Worm (Caenorhabditis elegans): Measurements from ENCODE around the gene unc-116.

The unc-116 gene

DNA sequence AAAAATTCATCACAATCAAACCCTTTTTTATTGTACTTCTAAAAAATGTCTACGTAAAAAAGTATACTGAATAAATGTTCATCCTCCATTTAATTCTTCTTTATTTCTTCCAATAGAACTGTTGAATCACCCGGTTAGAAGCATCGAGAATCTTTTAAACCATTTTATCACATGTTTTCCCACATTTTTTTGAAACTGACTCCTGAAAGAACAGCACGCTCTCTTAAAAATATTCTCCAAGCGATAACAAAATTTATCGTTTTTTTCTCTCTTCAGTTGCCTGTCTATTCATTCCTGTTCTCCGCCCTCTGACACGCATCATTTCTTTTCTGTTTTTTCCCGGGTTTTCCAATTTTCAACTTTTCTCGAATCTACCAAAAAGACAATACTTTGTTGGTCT is 30.6 kb downstream of the unc-116 start, which contains the start of gene F10E9.12:
Gene F10E9.12 (plus strand): TSS at position 131 of the 400 bp plus-strand sequence.
- TF ChIP-seq pha-4 (tag; optimal IDR thresholded peaks at IDR 0.05), result no peak
- TF ChIP-seq nhr-2 (tag; optimal IDR thresholded peaks at IDR 0.05), result no peak
- TF ChIP-seq blmp-1 (tag; optimal IDR thresholded peaks at IDR 0.05), result no peak
- no peak for TF ChIP-seq tbx-8 (GFP tag; optimal IDR thresholded peaks at IDR 0.05)
- no peak for TF ChIP-seq unc-120 (tag; optimal IDR thresholded peaks at IDR 0.05; ENCODE audit: poor library complexity, severe bottlenecking)
- no peak for TF ChIP-seq mls-2 (tag; optimal IDR thresholded peaks at IDR 0.05)

DNA sequence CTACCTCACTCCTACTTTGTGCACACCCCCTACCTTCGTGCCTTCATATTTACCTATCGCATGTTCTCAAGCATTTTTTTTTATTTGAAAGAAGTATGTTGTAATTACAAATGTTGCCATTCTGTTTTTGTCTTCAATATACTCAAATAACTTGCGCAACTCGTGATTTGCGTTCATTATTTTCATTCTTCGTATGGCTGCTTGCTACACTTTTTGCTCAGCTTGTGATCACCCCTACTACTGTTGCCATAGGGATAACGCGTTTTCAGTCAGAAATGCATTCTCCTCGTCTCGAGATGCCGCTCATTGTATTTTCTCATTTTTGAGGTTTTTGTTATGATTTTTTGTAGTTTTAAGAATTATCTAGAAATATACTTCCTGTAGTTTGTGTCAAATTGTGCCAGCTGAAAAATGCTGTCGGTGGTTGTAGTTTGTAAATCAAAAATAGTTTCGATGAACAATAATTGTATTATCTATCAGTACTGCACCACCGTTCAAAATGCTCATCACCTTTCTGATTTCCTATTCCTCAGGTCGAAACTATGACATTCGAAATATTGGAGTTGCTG is 32.2 kb downstream of the unc-116 start, which contains the start of gene F10E9.1:
Gene F10E9.1 (plus strand): TSS at position 519 of the 569 bp plus-strand sequence.
- TF ChIP-seq elt-1 (tag; optimal IDR thresholded peaks at IDR 0.05; ENCODE audit: borderline replicate concordance, insufficient read depth) (no peak), mab-5 (tag; optimal IDR thresholded peaks at IDR 0.05) (no peak), lsy-2 (tag; optimal IDR thresholded peaks at IDR 0.05) (no peak), M03D4.4 (tag; optimal IDR thresholded peaks at IDR 0.05) (no peak), unc-62 (GFP tag; optimal IDR thresholded peaks at IDR 0.05) (no peak), ceh-43 (GFP tag; optimal IDR thresholded peaks at IDR 0.05) (no peak), blmp-1 (tag; optimal IDR thresholded peaks at IDR 0.05) (no peak), sptf-1 (tag; optimal IDR thresholded peaks at IDR 0.05) (no peak), hlh-1 (tag; optimal IDR thresholded peaks at IDR 0.05) (no peak), tbx-8 (GFP tag; optimal IDR thresholded peaks at IDR 0.05) (no peak), zip-8 (tag; optimal IDR thresholded peaks at IDR 0.05) (no peak), flh-1 (GFP tag; optimal IDR thresholded peaks at IDR 0.05) (no peak), nhr-12 (tag; optimal IDR thresholded peaks at IDR 0.05) (no peak), nhr-237 (tag; optimal IDR thresholded peaks at IDR 0.05) (no peak), nhr-2 (tag; optimal IDR thresholded peaks at IDR 0.05) (no peak), unc-120 (tag; optimal IDR thresholded peaks at IDR 0.05; ENCODE audit: poor library complexity, severe bottlenecking) (no peak), mep-1 (tag; optimal IDR thresholded peaks at IDR 0.05) (no peak), pha-4 (tag; optimal IDR thresholded peaks at IDR 0.05) (no peak), unc-39 (tag; optimal IDR thresholded peaks at IDR 0.05) (no peak)

DNA sequence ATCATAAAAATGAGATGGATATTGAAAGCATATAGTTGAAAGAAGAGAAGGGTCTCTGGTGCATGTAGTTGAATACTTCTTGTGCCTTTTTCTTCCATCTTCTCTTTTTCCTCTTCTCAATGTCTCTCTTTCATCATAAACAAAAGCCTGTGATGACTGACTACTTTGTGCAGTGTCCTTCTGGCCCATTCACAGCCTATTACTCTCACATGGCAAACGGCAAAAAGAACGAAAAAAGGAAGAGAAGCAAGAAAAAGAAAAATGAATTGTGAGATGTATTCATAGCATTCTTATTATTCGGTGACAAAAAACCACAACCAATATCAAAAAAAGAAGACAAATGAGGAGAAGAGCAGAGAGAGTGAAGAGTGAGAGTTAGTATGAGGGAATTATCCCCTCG is 33.7 kb downstream of the unc-116 start:
- TF ChIP-seq hlh-1 (tag; optimal IDR thresholded peaks at IDR 0.05) (no peak), nhr-237 (tag; optimal IDR thresholded peaks at IDR 0.05) (no peak), zip-8 (tag; optimal IDR thresholded peaks at IDR 0.05) (no peak), drap-1 (GFP tag; optimal IDR thresholded peaks at IDR 0.05) (no peak), nhr-76 (tag; optimal IDR thresholded peaks at IDR 0.05) (no peak), nhr-28 (tag; optimal IDR thresholded peaks at IDR 0.05) (no peak), snpc-4 (tag; optimal IDR thresholded peaks at IDR 0.05) (no peak), M03D4.4 (tag; optimal IDR thresholded peaks at IDR 0.05) (no peak), sptf-1 (tag; optimal IDR thresholded peaks at IDR 0.05) (no peak), lsy-2 (tag; optimal IDR thresholded peaks at IDR 0.05) (no peak), ceh-43 (GFP tag; optimal IDR thresholded peaks at IDR 0.05) (no peak), pha-4 (tag; optimal IDR thresholded peaks at IDR 0.05) (no peak), lin-13 (tag; optimal IDR thresholded peaks at IDR 0.05) (no peak), mls-2 (tag; optimal IDR thresholded peaks at IDR 0.05) (no peak), tbx-8 (GFP tag; optimal IDR thresholded peaks at IDR 0.05) (no peak), elt-3 (tag; optimal IDR thresholded peaks at IDR 0.05) (no peak), mab-5 (tag; optimal IDR thresholded peaks at IDR 0.05) (no peak), blmp-1 (tag; optimal IDR thresholded peaks at IDR 0.05) (no peak), ceh-83 (GFP tag; optimal IDR thresholded peaks at IDR 0.05) (no peak), unc-120 (tag; optimal IDR thresholded peaks at IDR 0.05; ENCODE audit: poor library complexity, severe bottlenecking) (no peak)

DNA sequence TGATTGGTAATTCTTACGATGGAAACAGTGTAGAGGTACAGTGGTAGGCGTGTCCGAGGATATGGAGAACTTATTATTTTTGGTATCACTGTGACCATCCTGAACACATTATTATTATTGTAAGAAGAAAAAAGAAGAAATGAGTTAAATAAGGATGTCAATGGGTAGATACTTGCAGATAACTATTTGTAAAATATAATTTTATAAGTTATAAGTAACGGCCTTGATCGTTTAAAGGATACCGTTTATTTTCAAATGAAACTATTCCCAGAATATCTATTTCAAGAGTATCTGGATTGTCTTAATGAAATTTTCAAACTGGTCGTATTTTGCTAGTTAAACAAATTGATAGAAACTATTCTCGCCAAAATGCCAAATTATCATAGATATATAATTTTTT is 34.8 kb downstream of the unc-116 start, which contains the start of gene F10E9.10:
Gene F10E9.10 (minus strand): TSS at position 101 of the 400 bp plus-strand sequence.
- TF ChIP-seq nhr-12 (tag; optimal IDR thresholded peaks at IDR 0.05) (no peak), ceh-39 (tag; optimal IDR thresholded peaks at IDR 0.05) (no peak), ceh-83 (GFP tag; optimal IDR thresholded peaks at IDR 0.05) (no peak), sptf-1 (tag; optimal IDR thresholded peaks at IDR 0.05) (no peak), elt-3 (tag; optimal IDR thresholded peaks at IDR 0.05) (no peak), nhr-2 (tag; optimal IDR thresholded peaks at IDR 0.05) (no peak), tbx-8 (GFP tag; optimal IDR thresholded peaks at IDR 0.05) (no peak), pha-4 (tag; optimal IDR thresholded peaks at IDR 0.05) (no peak), lin-32 (GFP tag; optimal IDR thresholded peaks at IDR 0.05) (no peak), mab-5 (tag; optimal IDR thresholded peaks at IDR 0.05) (no peak), elt-1 (tag; optimal IDR thresholded peaks at IDR 0.05; ENCODE audit: borderline replicate concordance, insufficient read depth) (no peak), zip-8 (tag; optimal IDR thresholded peaks at IDR 0.05) (no peak), unc-39 (tag; optimal IDR thresholded peaks at IDR 0.05) (no peak), lin-13 (tag; optimal IDR thresholded peaks at IDR 0.05) (no peak), unc-62 (GFP tag; optimal IDR thresholded peaks at IDR 0.05) (no peak), blmp-1 (tag; optimal IDR thresholded peaks at IDR 0.05) (no peak), ztf-11 (tag; optimal IDR thresholded peaks at IDR 0.05) (no peak), mls-2 (tag; optimal IDR thresholded peaks at IDR 0.05) (no peak)

All from whole organism, mixed stage, embryonic.